Worm (Caenorhabditis elegans): ENCODE data around the gene snt-2.

The snt-2 gene

ce11 chrIII:744459-744858, 49.1 kb downstream of the snt-2 start:
- TF ChIP-seq blmp-1 (tag; optimal IDR thresholded peaks at IDR 0.05) (peak; percentile 41), mep-1 (tag; optimal IDR thresholded peaks at IDR 0.05) (no peak)

ce11 chrIII:740382-740781, 53.2 kb downstream of the snt-2 start, which contains the start of gene idpp-1:
TSS of gene idpp-1 (plus strand) at chrIII:740682.
- no peak for TF ChIP-seq cnd-1 (tag; optimal IDR thresholded peaks at IDR 0.05)
- no peak for TF ChIP-seq nhr-28 (tag; optimal IDR thresholded peaks at IDR 0.05)
- no peak for TF ChIP-seq ceh-83 (GFP tag; optimal IDR thresholded peaks at IDR 0.05)
- TF ChIP-seq tbx-8 (GFP tag; optimal IDR thresholded peaks at IDR 0.05) = no peak
- TF ChIP-seq lin-13 (tag; optimal IDR thresholded peaks at IDR 0.05) = no peak
- TF ChIP-seq ztf-11 (tag; optimal IDR thresholded peaks at IDR 0.05) = no peak
- TF ChIP-seq drap-1 (GFP tag; optimal IDR thresholded peaks at IDR 0.05) = no peak
- TF ChIP-seq ces-1 (GFP tag; optimal IDR thresholded peaks at IDR 0.05) = no peak
- no peak for TF ChIP-seq hlh-1 (tag; optimal IDR thresholded peaks at IDR 0.05)
